Worm (Caenorhabditis elegans) whole organism, L1 larva: ENCODE data around the gene K10D2.5.

ENCODE experiments used
- F16B12.6 ChIP-seq: fragments of 150-350 bp; optimal IDR thresholded peaks from 2 replicates; lab custom pipeline; 2014; ENCODE audit warnings: missing biosample characterization, missing genetic modification characterization
- Y116A8C.19 ChIP-seq: sonication (generic microtip); optimal IDR thresholded peaks from 2 replicates; lab custom pipeline; 2016; ENCODE audit warnings: missing compliant biosample characterization, missing genetic modification characterization, borderline replicate concordance
- aha-1 ChIP-seq: fragments of 150-350 bp; optimal IDR thresholded peaks from 2 replicates; lab custom pipeline; 2014; ENCODE audit warnings: missing biosample characterization, missing genetic modification characterization
- alr-1 ChIP-seq: fragments of 200-800 bp; sonication (Bioruptor generic); optimal IDR thresholded peaks from 2 replicates; lab custom pipeline; 2018; ENCODE audit warnings: borderline replicate concordance, mild to moderate bottlenecking, missing genetic modification characterization, missing compliant biosample characterization
- aly-2 ChIP-seq: fragments of 150-350 bp; optimal IDR thresholded peaks from 2 replicates; lab custom pipeline; 2014; ENCODE audit warnings: missing biosample characterization, missing genetic modification characterization
- blmp-1 ChIP-seq: fragments of 150-350 bp; optimal IDR thresholded peaks from 2 replicates; lab custom pipeline; 2014; ENCODE audit warnings: missing biosample characterization, missing genetic modification characterization
- ceh-63 ChIP-seq: fragments of 200-800 bp; sonication (Bioruptor generic); optimal IDR thresholded peaks from 2 replicates; lab custom pipeline; 2018; ENCODE audit warnings: mild to moderate bottlenecking, missing genetic modification characterization, missing compliant biosample characterization
- ceh-8 ChIP-seq: fragments of 200-800 bp; sonication (Bioruptor generic); optimal IDR thresholded peaks from 2 replicates; lab custom pipeline; 2018; ENCODE audit warnings: mild to moderate bottlenecking, missing genetic modification characterization, moderate library complexity, missing compliant biosample characterization
- ceh-82 ChIP-seq, 3 experiments: fragments of 150-350 bp in 1 of 3; sonication (generic microtip) in 2 of 3; optimal IDR thresholded peaks; 2 replicates each; lab custom pipeline; 2014 to 2017; ENCODE audit warnings: missing biosample characterization in 3 of 3, missing genetic modification characterization in 3 of 3
- ceh-88 ChIP-seq: fragments of 200-800 bp; sonication (Bioruptor generic); IDR thresholded peaks from 2 replicates; pipeline ENCODE4 v1.3.6; 2022; ENCODE audit warnings: missing genetic modification characterization, missing compliant biosample characterization
- ceh-90 ChIP-seq: sonication (generic microtip); optimal IDR thresholded peaks from 2 replicates; lab custom pipeline; 2016; ENCODE audit warnings: missing genetic modification characterization, missing compliant biosample characterization
- ces-1 ChIP-seq: fragments of 150-350 bp; optimal IDR thresholded peaks from 2 replicates; lab custom pipeline; 2014; ENCODE audit warnings: missing biosample characterization, missing genetic modification reagents, missing genetic modification characterization
- dpl-1 ChIP-seq, 3 experiments: fragments of 150-350 bp in 2 of 3; sonication (generic microtip) in 1 of 3; optimal IDR thresholded peaks; 2 replicates each; lab custom pipeline; 2014 to 2017; ENCODE audit warnings: missing biosample characterization in 3 of 3, missing genetic modification characterization in 3 of 3, missing genetic modification reagents in 3 of 3
- efl-1 ChIP-seq, 4 experiments: fragments of 150-350 bp; optimal IDR thresholded peaks in 3 of 4; peaks in 1 of 4; 1 replicate in 1 of 4; 2 replicates in 3 of 4; lab custom pipeline; 2014; ENCODE audit warnings: missing biosample characterization in 2 of 4, missing genetic modification characterization in 2 of 4, missing genetic modification reagents in 2 of 4
- efl-3 ChIP-seq: fragments of 200-800 bp; sonication (Bioruptor generic); optimal IDR thresholded peaks from 2 replicates; lab custom pipeline; 2018; ENCODE audit warnings: mild to moderate bottlenecking, missing genetic modification characterization, missing compliant biosample characterization
- egl-13 ChIP-seq: sonication (generic microtip); optimal IDR thresholded peaks from 2 replicates; lab custom pipeline; 2016; ENCODE audit warnings: missing genotype, missing genetic modification reagents, missing genetic modification characterization, missing compliant biosample characterization
- elt-2 ChIP-seq: sonication (generic microtip); optimal IDR thresholded peaks from 2 replicates; lab custom pipeline; 2016; ENCODE audit warnings: missing genetic modification characterization, mild to moderate bottlenecking, inconsistent platforms, missing compliant biosample characterization, missing genetic modification reagents
- ets-5 ChIP-seq: fragments of 200-800 bp; sonication (Bioruptor generic); IDR thresholded peaks from 2 replicates; pipeline ENCODE4 v1.3.6; 2022; ENCODE audit warnings: missing genetic modification characterization, missing compliant biosample characterization
- fkh-10 ChIP-seq: sonication (generic microtip); optimal IDR thresholded peaks from 2 replicates; lab custom pipeline; 2017; ENCODE audit warnings: missing biosample characterization, missing genetic modification reagents, missing genetic modification characterization
- fkh-4 ChIP-seq: sonication (generic microtip); optimal IDR thresholded peaks from 2 replicates; lab custom pipeline; 2016; ENCODE audit warnings: missing compliant biosample characterization, missing genetic modification characterization, borderline replicate concordance
- fkh-8 ChIP-seq: sonication (generic microtip); optimal IDR thresholded peaks from 2 replicates; lab custom pipeline; 2016; ENCODE audit warnings: mild to moderate bottlenecking, missing genetic modification characterization, missing compliant biosample characterization
- fos-1 ChIP-seq: fragments of 150-350 bp; optimal IDR thresholded peaks from 2 replicates; lab custom pipeline; 2014; ENCODE audit warnings: missing biosample characterization, missing genetic modification characterization
- grh-1 ChIP-seq: fragments of 200-800 bp; sonication (Bioruptor generic); IDR thresholded peaks from 2 replicates; pipeline ENCODE4 v1.3.6; 2022; ENCODE audit warnings: missing genetic modification reagents, missing genetic modification characterization, missing compliant biosample characterization
- isw-1 ChIP-seq: fragments of 200-800 bp; sonication (Bioruptor generic); IDR thresholded peaks from 2 replicates; pipeline ENCODE4 v1.3.6; 2022; ENCODE audit warnings: missing genetic modification characterization, missing compliant biosample characterization
- jun-1 ChIP-seq: fragments of 150-350 bp; optimal IDR thresholded peaks from 2 replicates; lab custom pipeline; 2014; ENCODE audit warnings: missing biosample characterization, missing genetic modification reagents, missing genetic modification characterization
- lin-13 ChIP-seq: fragments of 150-350 bp; optimal IDR thresholded peaks from 2 replicates; lab custom pipeline; 2014; ENCODE audit warnings: missing biosample characterization, missing genetic modification reagents, missing genetic modification characterization
- lin-15B ChIP-seq: fragments of 150-350 bp; sonication (generic microtip); optimal IDR thresholded peaks from 3 replicates; lab custom pipeline; 2014; ENCODE audit warnings: missing biosample characterization, missing genetic modification characterization
- lin-35 ChIP-seq, 2 experiments: fragments of 150-350 bp; optimal IDR thresholded peaks; 2 replicates each; lab custom pipeline; 2014; ENCODE audit warnings: missing biosample characterization in 2 of 2, missing genetic modification characterization in 2 of 2, missing genetic modification reagents in 2 of 2
- lin-39 ChIP-seq: fragments of 150-350 bp; optimal IDR thresholded peaks from 2 replicates; lab custom pipeline; 2014; ENCODE audit warnings: missing biosample characterization, missing genetic modification reagents, missing genetic modification characterization
- lir-3 ChIP-seq: sonication (generic microtip); optimal IDR thresholded peaks from 2 replicates; lab custom pipeline; 2016; ENCODE audit warnings: mild to moderate bottlenecking, missing genetic modification characterization, moderate library complexity, missing compliant biosample characterization; ENCODE audit not compliant: poor library complexity
- lsy-2 ChIP-seq, 2 experiments: fragments of 150-350 bp; optimal IDR thresholded peaks; 2 replicates each; lab custom pipeline; 2014; ENCODE audit warnings: missing biosample characterization in 2 of 2, missing genetic modification characterization in 2 of 2
- mab-9 ChIP-seq: fragments of 200-800 bp; sonication (Bioruptor generic); IDR thresholded peaks from 2 replicates; pipeline ENCODE4 v1.3.6; 2022; ENCODE audit warnings: missing genetic modification reagents, missing genetic modification characterization, missing compliant biosample characterization
- mdl-1 ChIP-seq, 2 experiments: fragments of 150-350 bp; optimal IDR thresholded peaks; 2 replicates each; lab custom pipeline; 2014 to 2017; ENCODE audit warnings: missing biosample characterization in 2 of 2, missing genetic modification characterization in 2 of 2, inconsistent platforms in 1 of 2
- mef-2 ChIP-seq: fragments of 150-350 bp; optimal IDR thresholded peaks from 2 replicates; lab custom pipeline; 2014; ENCODE audit warnings: missing biosample characterization, missing genetic modification characterization
- nhr-11 ChIP-seq: fragments of 150-350 bp; optimal IDR thresholded peaks from 2 replicates; lab custom pipeline; 2014; ENCODE audit warnings: missing biosample characterization, missing genetic modification characterization
- nhr-12 ChIP-seq: sonication (generic microtip); optimal IDR thresholded peaks from 2 replicates; lab custom pipeline; 2017; ENCODE audit warnings: missing biosample characterization, missing genetic modification characterization
- nhr-19 ChIP-seq: fragments of 200-800 bp; sonication (Bioruptor generic); conservative IDR thresholded peaks from 2 replicates; pipeline ENCODE4 v1.3.6; 2022; ENCODE audit warnings: missing genetic modification characterization, missing compliant biosample characterization
- nhr-237 ChIP-seq: fragments of 150-350 bp; optimal IDR thresholded peaks from 2 replicates; lab custom pipeline; 2014; ENCODE audit warnings: missing biosample characterization, missing genetic modification characterization
- nhr-71 ChIP-seq: sonication (generic microtip); optimal IDR thresholded peaks from 2 replicates; lab custom pipeline; 2016; ENCODE audit warnings: mild to moderate bottlenecking, missing genetic modification characterization, moderate library complexity, missing compliant biosample characterization
- nhr-84 ChIP-seq: sonication (generic microtip); optimal IDR thresholded peaks from 2 replicates; lab custom pipeline; 2017; ENCODE audit warnings: missing biosample characterization, missing genetic modification characterization
- nhr-85 ChIP-seq: sonication (generic microtip); peaks from one replicate; lab custom pipeline; 2016; ENCODE audit warnings: missing genetic modification characterization, inconsistent platforms, missing compliant biosample characterization
- nhr-90 ChIP-seq: sonication (generic microtip); optimal IDR thresholded peaks from 2 replicates; lab custom pipeline; 2016; ENCODE audit warnings: mild to moderate bottlenecking, missing genetic modification characterization, missing compliant biosample characterization; ENCODE audit not compliant: poor library complexity
- pag-3 ChIP-seq: sonication (generic microtip); optimal IDR thresholded peaks from 2 replicates; lab custom pipeline; 2017; ENCODE audit warnings: missing genetic modification characterization, mild to moderate bottlenecking, missing compliant biosample characterization, antibody characterized with exemption, borderline replicate concordance; ENCODE audit not compliant: insufficient read depth
- snpc-4 ChIP-seq: fragments of 150-350 bp; optimal IDR thresholded peaks from 2 replicates; lab custom pipeline; 2014; ENCODE audit warnings: missing biosample characterization, missing genetic modification characterization
- sox-4 ChIP-seq: sonication (generic microtip); optimal IDR thresholded peaks from 2 replicates; lab custom pipeline; 2016; ENCODE audit warnings: missing genetic modification characterization, missing compliant biosample characterization
- tbx-2 ChIP-seq: sonication (generic microtip); optimal IDR thresholded peaks from 2 replicates; lab custom pipeline; 2016; ENCODE audit warnings: missing genetic modification characterization, missing compliant biosample characterization
- unc-130 ChIP-seq: fragments of 150-350 bp; optimal IDR thresholded peaks from 2 replicates; lab custom pipeline; 2017; ENCODE audit warnings: missing biosample characterization, missing genetic modification characterization, inconsistent platforms
- unc-30 ChIP-seq: sonication (generic microtip); optimal IDR thresholded peaks from 2 replicates; lab custom pipeline; 2017; ENCODE audit warnings: missing biosample characterization, missing genetic modification characterization
- unc-86 ChIP-seq: sonication (generic microtip); optimal IDR thresholded peaks from 2 replicates; lab custom pipeline; 2016; ENCODE audit warnings: missing genetic modification characterization, missing compliant biosample characterization
- unc-98 ChIP-seq: fragments of 200-800 bp; sonication (Bioruptor generic); IDR thresholded peaks from 2 replicates; pipeline ENCODE4 v1.3.6; 2022; ENCODE audit warnings: missing genetic modification characterization, missing compliant biosample characterization
- vab-15 ChIP-seq: sonication (generic microtip); optimal IDR thresholded peaks from 2 replicates; lab custom pipeline; 2017; ENCODE audit warnings: missing genotype, mild to moderate bottlenecking, missing genetic modification characterization, missing compliant biosample characterization
- ztf-11 ChIP-seq, 2 experiments: sonication (generic microtip); optimal IDR thresholded peaks; 2 replicates each; lab custom pipeline; 2016 to 2017; ENCODE audit warnings: missing genetic modification characterization in 2 of 2, missing biosample characterization in 1 of 2, missing compliant biosample characterization in 1 of 2

Gene K10D2.5

DNA sequence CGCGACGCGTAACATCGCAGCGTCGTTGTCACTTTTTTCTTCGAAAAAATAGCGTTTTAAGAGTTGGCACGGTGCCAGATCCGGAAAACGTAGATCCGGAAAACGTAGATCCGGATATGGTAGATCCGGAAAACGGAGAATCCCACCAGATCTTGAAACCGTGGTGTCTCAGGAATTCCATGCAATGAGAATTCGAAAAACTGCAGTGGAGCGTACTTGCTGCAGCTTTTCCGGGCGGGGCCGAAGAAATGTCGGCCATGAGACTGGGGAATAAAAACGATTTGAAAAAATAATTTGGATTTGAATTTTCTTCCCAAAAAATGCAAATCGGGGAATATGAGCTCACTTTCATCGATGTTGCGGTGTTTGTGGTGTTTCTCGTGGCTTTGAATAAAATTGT lies at the start of gene K10D2.5:
Gene K10D2.5, plus strand, starts transcription at position 251 of the 400 bp plus-strand sequence.
- peak; percentile 96 for TF ChIP-seq nhr-90 (tag; lab: Kevin White, UChicago)
- TF ChIP-seq aha-1 (tag; lab: Kevin White, UChicago) = peak; percentile 57
- TF ChIP-seq ceh-82 (tag; optimal IDR thresholded peaks at IDR 0.05; lab: Kevin White, UChicago) = peak; percentile 91 to 97 (median 95)
- TF ChIP-seq snpc-4 = peak; percentile 84
- TF ChIP-seq dpl-1 (GFP tag; optimal IDR thresholded peaks at IDR 0.05; lab: Kevin White, UChicago) = peak; percentile 85 to 88 (median 88)
- TF ChIP-seq unc-130 (tag; lab: Kevin White, UChicago) = peak; percentile 90
- TF ChIP-seq ets-5 (GFP tag; lab: Robert Waterston, UW) = no peak
- no peak for TF ChIP-seq efl-3 (GFP tag; lab: Kevin White, UChicago)
- peak; percentile 97 for TF ChIP-seq isw-1
- no peak for TF ChIP-seq nhr-12 (tag; lab: Kevin White, UChicago)
- TF ChIP-seq ces-1 (GFP tag; lab: Kevin White, UChicago) = no peak
- peak; percentile 79 for TF ChIP-seq jun-1 (tag; lab: Kevin White, UChicago)
- TF ChIP-seq ceh-8 (GFP tag; lab: Kevin White, UChicago) = peak; percentile 50
- peak; percentile 95 for TF ChIP-seq ceh-63
- peak; percentile 73 for TF ChIP-seq nhr-11 (tag; lab: Kevin White, UChicago)
- TF ChIP-seq unc-30 (tag; lab: Kevin White, UChicago) = no peak
- TF ChIP-seq ztf-11 (tag; optimal IDR thresholded peaks at IDR 0.05; lab: Kevin White, UChicago) = peak in 1 of 2 experiments; percentile 99
- TF ChIP-seq nhr-19 (GFP tag; lab: Robert Waterston, UW) = peak; percentile 95
- TF ChIP-seq fkh-10 (GFP tag; lab: Kevin White, UChicago) = peak; percentile 65
- TF ChIP-seq sox-4 (tag; lab: Kevin White, UChicago) = peak; percentile 91
- TF ChIP-seq Y116A8C.19 (tag; lab: Kevin White, UChicago) = peak; percentile 84
- peak; percentile 91 for TF ChIP-seq unc-86 (tag; lab: Kevin White, UChicago)
- TF ChIP-seq alr-1 (tag; lab: Kevin White, UChicago) = no peak
- TF ChIP-seq lsy-2 (tag; optimal IDR thresholded peaks at IDR 0.05; lab: Kevin White, UChicago) = peak; percentile 91 to 93
- peak; percentile 92 to 94 for TF ChIP-seq efl-1 (optimal IDR thresholded peaks at IDR 0.05; lab: Kevin White, UChicago)
- TF ChIP-seq efl-1 (GFP tag; optimal IDR thresholded peaks at IDR 0.05 in 1 of 2; lab: Kevin White, UChicago) = peak; percentile 87 to 98
- TF ChIP-seq ceh-90 (tag; lab: Kevin White, UChicago) = peak; percentile 94
- peak; percentile 51 for TF ChIP-seq elt-2 (tag; lab: Kevin White, UChicago)
- peak; percentile 96 for TF ChIP-seq tbx-2 (tag; lab: Kevin White, UChicago)
- peak; percentile 92 for TF ChIP-seq fkh-4 (tag; lab: Kevin White, UChicago)
- peak; percentile 77 for TF ChIP-seq blmp-1 (tag; lab: Kevin White, UChicago)
- peak; percentile 81 for TF ChIP-seq mef-2 (tag; lab: Kevin White, UChicago)
- peak; percentile 71 for TF ChIP-seq lin-39 (tag; lab: Kevin White, UChicago)
- TF ChIP-seq lin-35 (GFP tag; optimal IDR thresholded peaks at IDR 0.05; lab: Kevin White, UChicago) = peak; percentile 87 to 92
- TF ChIP-seq F16B12.6 (tag; lab: Kevin White, UChicago) = peak; percentile 73
- TF ChIP-seq vab-15 (tag; lab: Kevin White, UChicago) = peak; percentile 97
- TF ChIP-seq unc-98 (GFP tag; lab: Robert Waterston, UW) = peak; percentile 98
- peak; percentile 98 for TF ChIP-seq lin-15B (tag; lab: Kevin White, UChicago)
- TF ChIP-seq fkh-8 (tag; lab: Kevin White, UChicago) = peak; percentile 97
- peak; percentile 95 for TF ChIP-seq lin-13
- peak; percentile 82 for TF ChIP-seq fos-1 (tag; lab: Kevin White, UChicago)
- TF ChIP-seq mab-9 = peak; percentile 94
- TF ChIP-seq nhr-84 (tag; lab: Kevin White, UChicago) = no peak
- peak; percentile 97 for TF ChIP-seq nhr-71 (tag; lab: Kevin White, UChicago)
- TF ChIP-seq pag-3 = peak; percentile 18
- peak; percentile 76 for TF ChIP-seq nhr-237 (tag; lab: Kevin White, UChicago)
- peak; percentile 83 for TF ChIP-seq grh-1 (GFP tag; lab: Robert Waterston, UW)
- TF ChIP-seq ceh-88 (GFP tag; lab: Robert Waterston, UW) = peak; percentile 81
- peak; percentile 98 for TF ChIP-seq lir-3
- peak in 1 of 2 experiments; percentile 78 for TF ChIP-seq mdl-1 (tag; optimal IDR thresholded peaks at IDR 0.05; lab: Kevin White, UChicago)
- TF ChIP-seq aly-2 (tag; lab: Kevin White, UChicago) = peak; percentile 65
- TF ChIP-seq nhr-85 (tag; lab: Kevin White, UChicago) = peak; percentile 95
- TF ChIP-seq egl-13 (tag; lab: Kevin White, UChicago) = peak; percentile 90
